Worm (Caenorhabditis elegans) whole organism, early embryonic: Measurements from ENCODE around the gene cbp-2.
A peak's percentile ranks its signal among the peaks of the same experiment; 100 is the strongest.

Experiments
- B0310.2 ChIP-seq: sonication (generic microtip); optimal IDR thresholded peaks from 2 replicates; lab custom pipeline; 2016; ENCODE audit warnings: mild to moderate bottlenecking, missing genetic modification characterization, missing compliant biosample characterization
- F13C5.2 ChIP-seq: sonication (generic microtip); optimal IDR thresholded peaks from 2 replicates; lab custom pipeline; 2017; ENCODE audit warnings: mild to moderate bottlenecking, missing genetic modification characterization, inconsistent platforms, missing compliant biosample characterization
- aly-1 ChIP-seq: sonication (generic microtip); optimal IDR thresholded peaks from 2 replicates; lab custom pipeline; 2016; ENCODE audit warnings: missing genetic modification characterization, missing compliant biosample characterization
- ama-1 ChIP-seq: fragments of 150-350 bp; optimal IDR thresholded peaks from 2 replicates; lab custom pipeline; 2014
- ceh-13 ChIP-seq: fragments of 200-800 bp; sonication (Bioruptor generic); optimal IDR thresholded peaks from 2 replicates; lab custom pipeline; 2018; ENCODE audit warnings: mild to moderate bottlenecking, missing genetic modification characterization, missing compliant biosample characterization
- ceh-36 ChIP-seq: sonication (generic microtip); optimal IDR thresholded peaks from 2 replicates; lab custom pipeline; 2016; ENCODE audit warnings: missing genetic modification characterization, inconsistent platforms, missing compliant biosample characterization
- ets-7 ChIP-seq: sonication (generic microtip); optimal IDR thresholded peaks from 2 replicates; lab custom pipeline; 2016; ENCODE audit warnings: missing genotype, missing genetic modification characterization, missing compliant biosample characterization
- flt-1 ChIP-seq: fragments of 200-800 bp; sonication (Bioruptor generic); IDR thresholded peaks from 2 replicates; pipeline ENCODE4 v1.3.6; 2022; ENCODE audit warnings: missing genetic modification characterization, missing compliant biosample characterization
- hmbx-1 ChIP-seq: sonication (generic microtip); optimal IDR thresholded peaks from 2 replicates; lab custom pipeline; 2016; ENCODE audit warnings: mild to moderate bottlenecking, missing genetic modification characterization, missing compliant biosample characterization
- hmg-4 ChIP-seq: fragments of 200-800 bp; sonication (Bioruptor generic); optimal IDR thresholded peaks from 2 replicates; lab custom pipeline; 2018; ENCODE audit warnings: mild to moderate bottlenecking, missing genetic modification characterization, missing compliant biosample characterization
- hnd-1 ChIP-seq: sonication (generic microtip); optimal IDR thresholded peaks from 2 replicates; lab custom pipeline; 2016; ENCODE audit warnings: missing genetic modification characterization, missing compliant biosample characterization
- pes-1 ChIP-seq: fragments of 200-800 bp; sonication (Bioruptor generic); IDR thresholded peaks from 2 replicates; pipeline ENCODE4 v1.3.6; 2022; ENCODE audit warnings: missing genetic modification reagents, missing genetic modification characterization, missing compliant biosample characterization
- scrt-1 ChIP-seq: fragments of 200-800 bp; sonication (Bioruptor generic); IDR thresholded peaks from 2 replicates; pipeline ENCODE4 v1.3.6; 2022; ENCODE audit warnings: missing genetic modification characterization, missing compliant biosample characterization
- sea-1 ChIP-seq: fragments of 200-800 bp; sonication (Bioruptor generic); conservative IDR thresholded peaks from 2 replicates; pipeline ENCODE4 v1.3.6; 2022; ENCODE audit warnings: missing genetic modification characterization, missing compliant biosample characterization
- tbx-11 ChIP-seq: fragments of 200-800 bp; sonication (Bioruptor generic); IDR thresholded peaks from 2 replicates; pipeline ENCODE4 v1.3.6; 2022; ENCODE audit warnings: missing genetic modification characterization, missing compliant biosample characterization
- tbx-37 ChIP-seq: fragments of 200-800 bp; sonication (Bioruptor generic); conservative IDR thresholded peaks from 2 replicates; pipeline ENCODE4 v1.3.6; 2022; ENCODE audit warnings: missing genetic modification reagents, missing genetic modification characterization, missing compliant biosample characterization
- tra-4 ChIP-seq: sonication (generic microtip); optimal IDR thresholded peaks from 2 replicates; lab custom pipeline; 2017; ENCODE audit warnings: missing genetic modification characterization, missing compliant biosample characterization

The cbp-2 gene

DNA sequence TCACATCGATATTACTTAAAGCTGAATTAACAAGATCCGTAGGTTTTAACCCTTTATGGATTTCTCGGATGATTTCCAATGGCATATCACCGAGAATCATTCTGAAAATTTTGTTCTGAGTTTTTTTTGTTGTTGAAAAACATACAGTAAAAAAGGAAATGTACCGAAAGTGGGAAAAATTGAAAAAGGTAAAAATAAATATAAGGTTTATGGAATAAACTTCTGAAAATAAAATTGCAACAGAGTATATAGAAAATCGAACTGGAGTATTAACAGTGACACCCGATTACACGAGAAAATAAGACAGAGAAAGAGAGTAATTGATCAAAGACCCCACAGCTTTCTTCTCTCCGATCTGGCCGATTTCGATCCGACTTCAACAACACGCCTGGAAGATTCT lies 28.9 kb downstream of the cbp-2 start, which contains the start of gene K03H1.11:
K03H1.11 (minus strand) TSS at position 101 of the 400 bp plus-strand sequence.
- TF ChIP-seq hmbx-1 (tag; lab: Kevin White, UChicago), result no peak

DNA sequence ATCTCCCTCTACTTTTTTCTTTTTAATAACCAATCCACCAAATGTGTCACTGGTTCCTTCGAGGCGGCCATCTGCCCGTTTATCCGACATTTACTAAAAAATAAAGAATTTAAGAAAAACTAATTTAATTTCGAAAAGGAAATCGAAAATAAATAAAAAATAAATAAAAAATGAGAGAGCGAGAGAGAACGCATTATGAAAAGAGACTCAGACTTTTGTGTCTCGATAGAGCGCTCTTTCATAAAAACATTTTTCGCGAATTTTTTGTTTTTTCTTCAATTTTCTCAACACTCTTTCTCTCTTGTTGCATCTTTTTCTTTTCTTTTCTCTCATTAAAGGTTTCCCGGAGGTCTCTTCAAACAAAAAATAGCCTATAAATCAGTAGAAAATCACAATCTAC lies 33.1 kb downstream of the cbp-2 start, which contains the start of gene mog-1:
mog-1 (minus strand) TSS at position 93 of the 400 bp plus-strand sequence.
- TF ChIP-seq aly-1 (tag; lab: Kevin White, UChicago) (no peak), B0310.2 (tag; lab: Kevin White, UChicago) (no peak), ceh-36 (tag; lab: Kevin White, UChicago) (no peak), tra-4 (tag; lab: Kevin White, UChicago) (no peak), hmg-4 (GFP tag; lab: Kevin White, UChicago) (no peak), F13C5.2 (tag; lab: Kevin White, UChicago) (no peak), ama-1 (lab: Kevin White, UChicago) (no peak), tbx-11 (GFP tag; lab: Robert Waterston, UW) (no peak), hmbx-1 (tag; lab: Kevin White, UChicago) (no peak), ceh-13 (GFP tag; lab: Kevin White, UChicago) (no peak), hnd-1 (tag; lab: Kevin White, UChicago) (no peak), pes-1 (no peak)

DNA sequence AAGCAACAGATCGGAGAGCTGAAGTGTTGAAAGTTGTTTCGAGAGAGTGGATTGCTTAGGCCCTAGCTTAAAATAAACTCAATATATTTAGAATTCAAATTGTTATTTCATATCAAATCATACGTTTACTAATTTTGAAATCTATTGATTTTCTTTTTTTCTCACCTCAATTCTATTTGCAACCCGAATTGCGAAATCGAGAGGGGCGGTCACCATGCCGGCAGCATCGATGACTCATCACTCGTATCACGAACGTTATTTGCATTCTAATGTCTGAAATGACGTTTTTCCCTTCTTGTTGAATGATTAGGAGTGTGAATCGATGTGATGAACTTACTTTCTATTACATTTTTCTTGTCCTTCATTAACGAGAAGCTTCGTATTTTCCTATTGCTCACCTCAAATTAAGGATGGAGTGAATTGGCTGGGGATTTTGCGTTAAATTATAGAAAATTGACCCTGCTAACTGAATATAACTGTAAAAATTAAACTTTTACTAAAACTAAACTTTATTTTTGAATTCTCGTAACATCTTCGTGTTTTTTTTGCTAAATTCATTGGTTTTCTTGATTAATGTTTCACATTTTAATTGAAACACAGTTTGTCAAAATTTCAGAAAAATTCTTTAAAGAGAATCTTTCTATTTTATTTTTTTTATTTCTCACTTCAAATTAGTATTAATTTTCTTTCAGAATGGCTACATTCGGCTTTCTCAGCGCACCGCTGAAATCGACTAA lies 33.9 kb downstream of the cbp-2 start, which contains the start of gene alx-1:
alx-1 (plus strand) TSS at position 687 of the 737 bp plus-strand sequence.
- no peak for TF ChIP-seq flt-1 (GFP tag; lab: Robert Waterston, UW)
- no peak for TF ChIP-seq hmg-4 (GFP tag; lab: Kevin White, UChicago)
- TF ChIP-seq ceh-36 (tag; lab: Kevin White, UChicago), result no peak
- TF ChIP-seq ama-1 (lab: Kevin White, UChicago), result no peak

DNA sequence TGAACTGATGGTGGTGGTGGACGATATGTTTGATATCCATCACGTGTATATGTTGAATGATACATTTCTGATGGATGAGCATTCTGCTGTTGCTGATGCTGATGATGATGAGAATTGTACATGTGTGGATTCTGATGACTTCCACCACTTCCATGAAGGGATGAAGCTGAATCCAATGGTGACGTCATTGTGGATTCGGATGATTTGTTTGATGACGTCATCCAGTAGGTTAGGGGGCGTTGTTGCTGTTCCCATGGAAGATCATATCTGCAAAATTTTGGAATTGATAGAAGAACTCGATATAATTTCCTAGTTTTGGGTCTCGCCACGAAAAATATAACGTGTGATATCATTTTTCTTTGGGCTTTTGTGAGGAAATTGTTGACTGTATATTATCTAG lies 40.5 kb downstream of the cbp-2 start:
- no peak for TF ChIP-seq scrt-1 (GFP tag; lab: Robert Waterston, UW)
- TF ChIP-seq ama-1 (lab: Kevin White, UChicago), result no peak
- no peak for TF ChIP-seq aly-1 (tag; lab: Kevin White, UChicago)

DNA sequence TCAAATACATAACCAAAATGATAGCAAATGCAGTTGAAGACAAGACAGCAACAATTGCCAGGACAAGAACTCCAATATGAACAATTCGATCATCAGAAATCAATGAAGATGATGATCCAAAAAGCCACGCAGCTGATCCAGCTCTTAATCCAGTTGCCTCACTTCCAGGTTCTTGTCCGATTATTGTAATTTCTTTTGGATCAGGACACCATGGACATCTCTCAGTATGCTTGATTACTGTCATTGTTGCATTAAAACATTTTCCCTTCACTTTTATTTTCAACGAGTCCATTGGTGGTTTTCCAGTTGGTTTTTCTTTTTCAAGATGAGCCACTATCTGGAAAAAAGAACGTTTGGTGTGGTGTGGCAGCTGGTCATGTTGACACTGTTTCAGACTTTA lies 41.4 kb downstream of the cbp-2 start:
- TF ChIP-seq flt-1 (GFP tag; lab: Robert Waterston, UW) (no peak), tbx-37 (GFP tag; lab: Robert Waterston, UW) (no peak), hmg-4 (GFP tag; lab: Kevin White, UChicago) (no peak), hmbx-1 (tag; lab: Kevin White, UChicago) (no peak), sea-1 (GFP tag; lab: Robert Waterston, UW) (no peak), ets-7 (no peak), aly-1 (tag; lab: Kevin White, UChicago) (no peak), tra-4 (tag; lab: Kevin White, UChicago) (no peak), scrt-1 (GFP tag; lab: Robert Waterston, UW) (no peak), F13C5.2 (tag; lab: Kevin White, UChicago) (no peak), hnd-1 (tag; lab: Kevin White, UChicago) (no peak)

DNA sequence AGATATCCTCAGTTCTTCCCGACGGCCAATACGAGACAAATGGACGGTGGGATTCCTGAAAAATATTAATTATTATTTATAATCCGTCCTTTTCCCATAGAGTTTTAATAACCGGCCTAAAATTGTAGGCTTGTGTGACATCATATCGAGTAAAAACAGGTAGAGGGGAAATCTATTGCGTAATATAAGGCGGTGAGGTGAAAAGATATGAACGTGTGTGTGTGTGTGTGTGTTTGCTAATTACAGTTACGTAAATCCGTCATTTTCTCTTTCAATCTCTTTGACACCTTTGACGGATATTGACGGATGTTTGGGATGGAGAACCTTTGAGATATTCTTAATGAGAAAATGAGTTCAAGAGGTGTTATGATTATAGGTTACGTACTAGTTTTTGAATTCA lies 42.5 kb downstream of the cbp-2 start:
- no peak for TF ChIP-seq ets-7
- TF ChIP-seq tbx-37 (GFP tag; lab: Robert Waterston, UW), result no peak
- no peak for TF ChIP-seq hmbx-1 (tag; lab: Kevin White, UChicago)
- TF ChIP-seq ceh-36 (tag; lab: Kevin White, UChicago), result peak; percentile 58
- 0 out of 2 replicates have a peak, but pooled peaks have one; percentile 15 for TF ChIP-seq pes-1

DNA sequence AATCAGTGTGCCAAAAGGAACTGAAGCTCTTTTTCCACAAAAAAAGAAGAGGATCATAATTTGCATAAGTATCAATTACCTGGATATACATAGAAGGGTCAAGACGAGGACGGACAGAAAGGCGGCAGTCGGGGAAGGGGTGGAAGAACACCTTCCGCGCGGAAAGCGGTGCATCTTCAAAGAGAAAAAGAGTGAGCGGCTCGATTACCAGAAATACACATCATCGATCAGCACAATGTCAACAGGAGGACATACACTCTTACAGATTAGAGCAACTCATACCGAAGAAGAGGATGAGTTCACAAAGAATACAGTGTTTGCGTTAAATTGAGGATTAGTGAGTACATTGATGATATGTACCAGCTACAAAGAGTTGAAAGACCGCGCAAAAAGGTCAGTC lies 46.4 kb downstream of the cbp-2 start:
- peak; percentile 43 for TF ChIP-seq hmg-4 (GFP tag; lab: Kevin White, UChicago)
- TF ChIP-seq tbx-11 (GFP tag; lab: Robert Waterston, UW), result no peak

DNA sequence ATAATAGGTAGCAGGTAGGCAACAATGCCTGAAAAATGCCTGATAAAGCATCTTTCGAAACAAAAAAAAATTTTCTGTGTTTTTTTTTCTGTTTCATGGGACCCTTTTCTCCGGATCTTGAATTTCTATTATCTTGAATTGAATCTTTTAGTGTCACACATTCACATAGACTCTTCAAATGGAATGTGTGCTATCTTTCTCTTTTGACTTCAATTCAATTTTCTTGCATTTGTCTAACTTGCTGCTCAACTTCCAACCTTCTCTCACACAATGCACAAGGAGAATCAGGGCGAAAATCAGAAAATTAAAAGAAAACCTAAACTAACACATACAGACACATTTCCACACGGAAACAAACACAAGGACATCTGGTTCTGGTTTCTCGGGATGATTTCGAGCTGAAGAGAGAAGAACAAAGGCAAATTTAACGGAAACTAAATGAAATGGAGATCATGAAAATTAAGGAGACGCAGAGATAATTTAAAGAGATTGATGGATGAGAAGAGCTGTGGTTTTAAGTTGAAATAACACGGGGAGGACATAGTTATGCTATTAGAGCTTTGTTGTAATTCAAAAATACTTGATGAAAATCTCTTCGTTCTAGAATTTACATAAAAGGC lies 49.3 kb downstream of the cbp-2 start:
- TF ChIP-seq pes-1 (no peak), ama-1 (lab: Kevin White, UChicago) (no peak), scrt-1 (GFP tag; lab: Robert Waterston, UW) (no peak), aly-1 (tag; lab: Kevin White, UChicago) (no peak), hmg-4 (GFP tag; lab: Kevin White, UChicago) (no peak), hmbx-1 (tag; lab: Kevin White, UChicago) (no peak), flt-1 (GFP tag; lab: Robert Waterston, UW) (no peak), tbx-11 (GFP tag; lab: Robert Waterston, UW) (no peak), B0310.2 (tag; lab: Kevin White, UChicago) (no peak), ceh-36 (tag; lab: Kevin White, UChicago) (no peak), F13C5.2 (tag; lab: Kevin White, UChicago) (no peak), ceh-13 (GFP tag; lab: Kevin White, UChicago) (no peak), ets-7 (no peak), tbx-37 (GFP tag; lab: Robert Waterston, UW) (no peak), sea-1 (GFP tag; lab: Robert Waterston, UW) (no peak)
